Worm (Caenorhabditis elegans) whole organism, late embryonic: Measurements from ENCODE around the gene inpp-4B.

Experiments used
- C08G9.2 ChIP-seq: sonication (generic microtip); optimal IDR thresholded peaks from 2 replicates; lab custom pipeline; 2016; ENCODE audit warnings: mild to moderate bottlenecking, missing genetic modification characterization, moderate library complexity, missing compliant biosample characterization
- F13H6.1 ChIP-seq: sonication (generic microtip); optimal IDR thresholded peaks from 2 replicates; lab custom pipeline; 2016; ENCODE audit warnings: missing genetic modification characterization, missing compliant biosample characterization
- K02D7.2 ChIP-seq: sonication (generic microtip); optimal IDR thresholded peaks from 2 replicates; lab custom pipeline; 2017; ENCODE audit warnings: mild to moderate bottlenecking, missing genetic modification characterization, missing compliant biosample characterization
- K09A11.1 ChIP-seq: sonication (generic microtip); optimal IDR thresholded peaks from 2 replicates; lab custom pipeline; 2017; ENCODE audit warnings: antibody characterized with exemption, mild to moderate bottlenecking, missing genetic modification characterization, missing compliant biosample characterization; ENCODE audit not compliant: insufficient read depth
- T23F11.4 ChIP-seq: fragments of 200-800 bp; sonication (Bioruptor generic); optimal IDR thresholded peaks from 2 replicates; lab custom pipeline; 2018; ENCODE audit warnings: mild to moderate bottlenecking, missing genetic modification characterization, missing compliant biosample characterization
- ahr-1 ChIP-seq: sonication (generic microtip); optimal IDR thresholded peaks from 2 replicates; lab custom pipeline; 2016; ENCODE audit warnings: missing genetic modification characterization, missing compliant biosample characterization
- ceh-14 ChIP-seq: sonication (generic microtip); optimal IDR thresholded peaks from 2 replicates; lab custom pipeline; 2016; ENCODE audit warnings: missing genotype, missing genetic modification characterization, missing compliant biosample characterization
- ceh-18 ChIP-seq: sonication (generic microtip); optimal IDR thresholded peaks from 2 replicates; lab custom pipeline; 2016; ENCODE audit warnings: missing genetic modification characterization, missing compliant biosample characterization
- ceh-19 ChIP-seq: fragments of 200-800 bp; sonication (Bioruptor generic); optimal IDR thresholded peaks from 2 replicates; lab custom pipeline; 2018; ENCODE audit warnings: mild to moderate bottlenecking, missing genetic modification characterization, missing compliant biosample characterization
- ceh-24 ChIP-seq: sonication (generic microtip); optimal IDR thresholded peaks from 2 replicates; lab custom pipeline; 2016; ENCODE audit warnings: mild to moderate bottlenecking, missing genetic modification characterization, missing compliant biosample characterization
- ceh-31 ChIP-seq: sonication (generic microtip); optimal IDR thresholded peaks from 2 replicates; lab custom pipeline; 2016; ENCODE audit warnings: missing genetic modification characterization, missing compliant biosample characterization
- ceh-6 ChIP-seq: fragments of 200-800 bp; sonication (Bioruptor generic); optimal IDR thresholded peaks from 2 replicates; lab custom pipeline; 2018; ENCODE audit warnings: mild to moderate bottlenecking, missing genetic modification characterization, missing compliant biosample characterization
- elt-2 ChIP-seq: sonication (generic microtip); optimal IDR thresholded peaks from 2 replicates; lab custom pipeline; 2016; ENCODE audit warnings: missing genetic modification reagents, missing genetic modification characterization, missing compliant biosample characterization
- elt-4 ChIP-seq: sonication (generic microtip); optimal IDR thresholded peaks from 2 replicates; lab custom pipeline; 2016; ENCODE audit warnings: missing genetic modification characterization, missing compliant biosample characterization
- fax-1 ChIP-seq: sonication (generic microtip); optimal IDR thresholded peaks from 2 replicates; lab custom pipeline; 2016; ENCODE audit warnings: missing genotype, missing genetic modification characterization, missing compliant biosample characterization
- fkh-10 ChIP-seq: fragments of 150-350 bp; optimal IDR thresholded peaks from 2 replicates; lab custom pipeline; 2014; ENCODE audit warnings: missing biosample characterization, missing genetic modification reagents, missing genetic modification characterization
- fkh-6 ChIP-seq: sonication (generic microtip); optimal IDR thresholded peaks from 2 replicates; lab custom pipeline; 2016; ENCODE audit warnings: missing genetic modification characterization, missing compliant biosample characterization
- hlh-13 ChIP-seq: fragments of 200-800 bp; sonication (Bioruptor generic); optimal IDR thresholded peaks from 2 replicates; lab custom pipeline; 2018; ENCODE audit warnings: mild to moderate bottlenecking, missing genetic modification characterization, missing compliant biosample characterization
- hlh-15 ChIP-seq: sonication (generic microtip); optimal IDR thresholded peaks from 2 replicates; lab custom pipeline; 2016; ENCODE audit warnings: missing genetic modification characterization, missing compliant biosample characterization
- hlh-30 ChIP-seq: sonication (generic microtip); optimal IDR thresholded peaks from 2 replicates; lab custom pipeline; 2017; ENCODE audit warnings: antibody characterized with exemption, missing genetic modification characterization, missing compliant biosample characterization; ENCODE audit not compliant: insufficient read depth
- hlh-6 ChIP-seq: sonication (generic microtip); optimal IDR thresholded peaks from 2 replicates; lab custom pipeline; 2016; ENCODE audit warnings: missing genotype, missing genetic modification characterization, missing compliant biosample characterization
- lim-6 ChIP-seq: sonication (generic microtip); optimal IDR thresholded peaks from 2 replicates; lab custom pipeline; 2016; ENCODE audit warnings: missing genetic modification characterization, missing compliant biosample characterization
- nfya-1 ChIP-seq: sonication (generic microtip); optimal IDR thresholded peaks from 2 replicates; lab custom pipeline; 2017; ENCODE audit warnings: missing genetic modification characterization, mild to moderate bottlenecking, missing compliant biosample characterization, antibody characterized with exemption, moderate library complexity
- nhr-11 ChIP-seq: fragments of 150-350 bp; optimal IDR thresholded peaks from 2 replicates; lab custom pipeline; 2014; ENCODE audit warnings: missing biosample characterization, missing genetic modification characterization
- pag-3 ChIP-seq: sonication (generic microtip); optimal IDR thresholded peaks from 2 replicates; lab custom pipeline; 2016; ENCODE audit warnings: missing compliant biosample characterization, missing genetic modification characterization, borderline replicate concordance
- pat-9 ChIP-seq: fragments of 200-800 bp; sonication (Bioruptor generic); optimal IDR thresholded peaks from 2 replicates; lab custom pipeline; 2018; ENCODE audit warnings: mild to moderate bottlenecking, missing genetic modification characterization, moderate library complexity, missing compliant biosample characterization
- pax-1 ChIP-seq: fragments of 150-350 bp; optimal IDR thresholded peaks from 2 replicates; lab custom pipeline; 2014; ENCODE audit warnings: missing biosample characterization, missing genetic modification characterization
- pha-2 ChIP-seq: sonication (generic microtip); optimal IDR thresholded peaks from 2 replicates; lab custom pipeline; 2017; ENCODE audit warnings: mild to moderate bottlenecking, missing genetic modification characterization, missing compliant biosample characterization
- pqm-1 ChIP-seq: sonication (generic microtip); optimal IDR thresholded peaks from 2 replicates; lab custom pipeline; 2016; ENCODE audit warnings: missing genetic modification characterization, missing compliant biosample characterization
- pros-1 ChIP-seq: fragments of 150-350 bp; optimal IDR thresholded peaks from 2 replicates; lab custom pipeline; 2014; ENCODE audit warnings: missing biosample characterization, missing genetic modification reagents, missing genetic modification characterization
- rnt-1 ChIP-seq: sonication (generic microtip); optimal IDR thresholded peaks from 2 replicates; lab custom pipeline; 2016; ENCODE audit warnings: missing genetic modification characterization, missing compliant biosample characterization
- sox-2 ChIP-seq: fragments of 200-800 bp; sonication (Bioruptor generic); IDR thresholded peaks from 2 replicates; pipeline ENCODE4 v1.3.6; 2022; ENCODE audit warnings: missing genetic modification reagents, missing genetic modification characterization, missing compliant biosample characterization
- syd-9 ChIP-seq: sonication (generic microtip); optimal IDR thresholded peaks from 2 replicates; lab custom pipeline; 2016; ENCODE audit warnings: mild to moderate bottlenecking, missing genetic modification characterization, moderate library complexity, missing compliant biosample characterization
- ttx-3 ChIP-seq: sonication (generic microtip); optimal IDR thresholded peaks from 2 replicates; lab custom pipeline; 2016; ENCODE audit warnings: missing genetic modification reagents, missing genetic modification characterization, missing compliant biosample characterization
- unc-3 ChIP-seq, 2 experiments: fragments of 200-800 bp in 1 of 2; sonication (Bioruptor generic) in 1 of 2; sonication (generic microtip) in 1 of 2; conservative IDR thresholded peaks in 1 of 2; optimal IDR thresholded peaks in 1 of 2; 2 replicates each; pipeline versions ENCODE4 v1.3.6 to Lab custom; 2016 to 2022; ENCODE audit warnings: missing compliant biosample characterization in 2 of 2, missing genetic modification characterization in 2 of 2, missing genetic modification reagents in 1 of 2
- unc-42 ChIP-seq: sonication (generic microtip); optimal IDR thresholded peaks from 2 replicates; lab custom pipeline; 2016; ENCODE audit warnings: missing genotype, missing genetic modification characterization, missing compliant biosample characterization
- unc-55 ChIP-seq: sonication (generic microtip); optimal IDR thresholded peaks from 2 replicates; lab custom pipeline; 2017; ENCODE audit warnings: missing biosample characterization, missing genetic modification reagents, missing genetic modification characterization
- zip-5 ChIP-seq: sonication (generic microtip); optimal IDR thresholded peaks from 2 replicates; lab custom pipeline; 2016; ENCODE audit warnings: missing genetic modification characterization, missing compliant biosample characterization

Gene inpp-4B

DNA sequence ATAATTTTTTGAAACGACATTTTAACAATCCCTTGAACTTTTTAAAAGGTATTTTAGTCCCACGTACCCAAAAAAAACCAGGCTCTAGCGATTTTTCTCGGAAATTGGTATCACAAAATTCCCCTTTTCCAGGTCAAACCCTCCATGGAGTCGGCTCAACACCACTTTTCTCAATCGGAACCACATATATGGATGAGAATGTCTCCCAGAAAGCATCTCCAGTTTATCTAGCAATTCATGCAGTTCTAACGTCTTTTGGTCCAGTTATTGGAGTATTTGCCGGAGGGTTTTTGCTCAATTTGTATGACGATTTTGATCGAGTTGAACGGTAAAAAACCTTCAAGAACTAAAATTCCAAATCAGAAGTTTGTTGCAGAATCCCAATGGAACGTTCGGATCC lies 26.6 kb downstream of the inpp-4B start:
- TF ChIP-seq syd-9 (tag; lab: Kevin White, UChicago) (no peak), C08G9.2 (tag; lab: Kevin White, UChicago) (no peak), hlh-13 (no peak), pqm-1 (tag; lab: Kevin White, UChicago) (no peak), T23F11.4 (no peak), ceh-14 (tag; lab: Kevin White, UChicago) (no peak), pax-1 (no peak)

- no peak for TF ChIP-seq hlh-15
Observed at ce11 chrIII:10238448-10239154, 28.1 kb downstream of the inpp-4B start, which contains the start of gene Y70G10A.3. Gene Y70G10A.3, plus strand, starts transcription at chrIII:10239104.

DNA sequence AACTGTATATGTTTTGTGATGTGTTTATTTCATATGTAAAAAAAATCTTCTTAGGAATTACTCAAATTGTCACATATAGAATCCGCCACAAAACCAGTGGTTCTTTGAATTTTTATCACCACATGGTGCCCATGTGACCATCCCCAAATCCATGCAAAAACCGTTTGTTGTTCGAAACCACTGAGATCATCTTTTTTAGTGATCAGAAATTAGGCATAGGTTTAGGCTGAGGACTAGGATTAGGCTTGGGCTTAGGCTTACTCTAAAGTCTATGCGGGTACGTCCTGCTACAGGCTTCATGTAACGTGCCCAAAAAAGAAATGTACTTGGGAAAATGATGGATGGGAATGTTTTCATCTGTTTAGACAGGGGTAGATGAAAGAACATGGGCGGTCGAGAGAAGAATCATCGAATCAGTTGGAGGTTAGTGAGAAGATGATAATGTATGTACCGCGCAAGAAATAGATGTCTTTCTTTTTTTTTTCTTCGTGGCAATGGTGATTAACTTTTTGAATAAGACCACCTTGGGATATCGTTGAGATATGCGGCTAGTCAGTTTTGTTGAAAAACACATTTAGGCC lies 30.3 kb downstream of the inpp-4B start:
- TF ChIP-seq fkh-6 (tag; lab: Kevin White, UChicago) (no peak), unc-55 (GFP tag; lab: Kevin White, UChicago) (no peak), elt-2 (tag; lab: Kevin White, UChicago) (no peak), ceh-24 (no peak), K02D7.2 (tag; lab: Kevin White, UChicago) (no peak), pat-9 (tag; lab: Kevin White, UChicago) (no peak), sox-2 (GFP tag; lab: Robert Waterston, UW) (no peak), nhr-11 (no peak), ceh-31 (tag; lab: Kevin White, UChicago) (no peak), pag-3 (tag; lab: Kevin White, UChicago) (no peak), pqm-1 (tag; lab: Kevin White, UChicago) (no peak), lim-6 (tag; lab: Kevin White, UChicago) (no peak), fkh-10 (GFP tag; lab: Kevin White, UChicago) (no peak), syd-9 (tag; lab: Kevin White, UChicago) (no peak), pax-1 (no peak), pha-2 (tag; lab: Kevin White, UChicago) (no peak), ceh-19 (no peak), nfya-1 (no peak), F13H6.1 (tag; lab: Kevin White, UChicago) (no peak)
- TF ChIP-seq, all 69 proteins: peak for 0

ce11 chrIII:10233979-10234378 lies 32.7 kb downstream of the inpp-4B start, which contains the start of gene paml-1:
Gene paml-1, minus strand, starts transcription at chrIII:10234079.
- TF ChIP-seq hlh-13 (no peak), fkh-6 (tag; lab: Kevin White, UChicago) (no peak), rnt-1 (tag; lab: Kevin White, UChicago) (no peak), zip-5 (tag; lab: Kevin White, UChicago) (no peak), unc-3 (GFP tag; conservative IDR thresholded peaks at IDR 0.05; lab: Robert Waterston, UW) (no peak), unc-3 (tag; optimal IDR thresholded peaks at IDR 0.05; lab: Kevin White, UChicago) (no peak), ttx-3 (tag; lab: Kevin White, UChicago) (no peak), ceh-18 (tag; lab: Kevin White, UChicago) (no peak), ceh-6 (no peak), fax-1 (tag; lab: Kevin White, UChicago) (no peak), hlh-30 (tag; lab: Kevin White, UChicago) (no peak), hlh-6 (tag; lab: Kevin White, UChicago) (no peak), sox-2 (GFP tag; lab: Robert Waterston, UW) (no peak), pat-9 (tag; lab: Kevin White, UChicago) (no peak), unc-42 (no peak), ceh-14 (tag; lab: Kevin White, UChicago) (no peak), pros-1 (tag; lab: Kevin White, UChicago) (no peak), K09A11.1 (tag; lab: Kevin White, UChicago) (no peak), elt-4 (tag; lab: Kevin White, UChicago) (no peak), ahr-1 (tag; lab: Kevin White, UChicago) (no peak), hlh-15 (no peak)
